Fruit fly (Drosophila melanogaster): ENCODE data around the gene CG1265.
A peak's percentile ranks its signal among the peaks of the same experiment; 100 is the strongest.

DNA sequence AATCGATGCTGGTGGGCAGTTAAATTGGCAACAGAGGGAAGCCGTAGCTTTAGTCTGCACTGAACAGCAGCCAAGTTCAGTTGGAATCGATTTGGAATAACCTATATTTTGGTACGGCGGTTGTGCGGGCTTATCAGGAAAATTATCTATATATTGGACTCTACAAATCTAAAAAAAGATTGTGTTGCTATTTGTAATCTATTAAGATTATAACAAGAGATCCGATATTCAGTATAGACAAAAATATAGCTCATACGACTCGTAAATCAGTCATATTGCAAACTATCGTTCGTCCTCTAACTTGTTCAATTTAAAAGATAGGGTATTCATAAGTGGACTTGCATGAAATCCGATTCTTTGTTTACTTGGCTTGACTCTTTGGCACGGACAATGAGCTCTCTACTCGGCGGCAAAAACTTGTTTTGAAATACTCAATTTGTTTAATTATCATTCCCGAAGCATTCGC is 34.0 kb downstream of the CG1265 start, which contains the start of gene Hexo1:
- TF ChIP-seq foxo (GFP tag; optimal IDR thresholded peaks at IDR 0.05): peak; percentile 26 to 66
- no peak for TF ChIP-seq lola (GFP tag; optimal IDR thresholded peaks at IDR 0.05)
- no peak for TF ChIP-seq Rel (GFP tag; optimal IDR thresholded peaks at IDR 0.05)
- peak; percentile 18 for TF ChIP-seq Rel (tag; optimal IDR thresholded peaks at IDR 0.05)
- no peak for TF ChIP-seq Hr78 (GFP tag; optimal IDR thresholded peaks at IDR 0.05)

All from whole organism, wandering third instar larva.